Fruit fly (Drosophila melanogaster) whole organism, embryonic: ENCODE results near the gene CG1703.

Source experiments
- Abd-B ChIP-seq: fragments of 200-800 bp; sonication (Bioruptor generic); optimal IDR thresholded peaks from 2 replicates; lab custom pipeline; 2018; ENCODE audit warnings: missing biosample characterization, mild to moderate bottlenecking, missing genetic modification characterization, moderate library complexity
- Atf6 ChIP-seq: fragments of 200-800 bp; sonication (Bioruptor generic); IDR thresholded peaks from 2 replicates; pipeline ENCODE4 v1.3.6; 2022; ENCODE audit warnings: missing biosample characterization, missing genetic modification characterization
- CG10209 ChIP-seq: fragments of 200-800 bp; sonication (Bioruptor generic); optimal IDR thresholded peaks from 3 replicates; lab custom pipeline; 2017; ENCODE audit warnings: missing biosample characterization, mild to moderate bottlenecking, missing genetic modification characterization, missing genetic modification reagents
- CG10431 ChIP-seq: fragments of 200-800 bp; sonication (Bioruptor generic); optimal IDR thresholded peaks from 3 replicates; lab custom pipeline; 2018; ENCODE audit warnings: missing biosample characterization, mild to moderate bottlenecking, missing genetic modification characterization
- CG10959 ChIP-seq: fragments of 200-800 bp; sonication (Bioruptor generic); IDR thresholded peaks from 2 replicates; pipeline ENCODE4 v1.3.6; 2022; ENCODE audit warnings: missing biosample characterization, missing genetic modification characterization
- CG11247 ChIP-seq: fragments of 200-800 bp; sonication (Bioruptor generic); IDR thresholded peaks from 2 replicates; pipeline ENCODE4 v1.3.6; 2022; ENCODE audit warnings: missing biosample characterization, missing genetic modification characterization
- CG12104 ChIP-seq: fragments of 200-800 bp; sonication (Bioruptor generic); optimal IDR thresholded peaks from 3 replicates; lab custom pipeline; 2016; ENCODE audit warnings: missing biosample characterization, missing genetic modification characterization
- CG12236 ChIP-seq: fragments of 200-800 bp; sonication (Bioruptor generic); optimal IDR thresholded peaks from 2 replicates; lab custom pipeline; 2016; ENCODE audit warnings: missing biosample characterization, missing genetic modification characterization
- CG13424 ChIP-seq: fragments of 200-800 bp; sonication (Bioruptor generic); optimal IDR thresholded peaks from 2 replicates; lab custom pipeline; 2019; ENCODE audit warnings: missing biosample characterization, mild to moderate bottlenecking, missing genetic modification characterization, moderate library complexity
- CG15479 ChIP-seq: fragments of 200-800 bp; sonication (Bioruptor generic); optimal IDR thresholded peaks from 3 replicates; lab custom pipeline; 2019; ENCODE audit warnings: missing biosample characterization, mild to moderate bottlenecking, missing genetic modification characterization, moderate library complexity
- CG1647 ChIP-seq: fragments of 200-800 bp; sonication (Bioruptor generic); optimal IDR thresholded peaks from 3 replicates; lab custom pipeline; 2016; ENCODE audit warnings: missing biosample characterization, missing genetic modification characterization
- CG16815 ChIP-seq: fragments of 200-800 bp; sonication (Bioruptor generic); optimal IDR thresholded peaks from 3 replicates; lab custom pipeline; 2017; ENCODE audit warnings: missing biosample characterization, mild to moderate bottlenecking, missing genetic modification characterization
- CG18764 ChIP-seq: fragments of 200-800 bp; sonication (Bioruptor generic); optimal IDR thresholded peaks from 3 replicates; lab custom pipeline; 2016; ENCODE audit warnings: missing biosample characterization, missing genetic modification characterization
- CG2116 ChIP-seq: fragments of 200-800 bp; sonication (Bioruptor generic); optimal IDR thresholded peaks from 3 replicates; lab custom pipeline; 2018; ENCODE audit warnings: missing biosample characterization, mild to moderate bottlenecking, missing genetic modification characterization
- CG2120 ChIP-seq: fragments of 200-800 bp; sonication (Bioruptor generic); optimal IDR thresholded peaks from 3 replicates; lab custom pipeline; 2016; ENCODE audit warnings: missing biosample characterization, missing genetic modification characterization
- CG2129 ChIP-seq: fragments of 200-800 bp; sonication (Bioruptor generic); IDR thresholded peaks from 2 replicates; pipeline ENCODE4 v1.3.6; 2022; ENCODE audit warnings: missing biosample characterization, missing genetic modification characterization; ENCODE audit not compliant: partially characterized antibody
- CG3163 ChIP-seq: fragments of 200-800 bp; sonication (Bioruptor generic); optimal IDR thresholded peaks from 3 replicates; lab custom pipeline; 2016; ENCODE audit warnings: missing biosample characterization, missing genetic modification characterization
- CG3281 ChIP-seq: fragments of 200-800 bp; sonication (Bioruptor generic); optimal IDR thresholded peaks from 3 replicates; lab custom pipeline; 2017; ENCODE audit warnings: missing biosample characterization, mild to moderate bottlenecking, missing genetic modification characterization
- CG34376 ChIP-seq: fragments of 200-800 bp; sonication (Bioruptor generic); optimal IDR thresholded peaks from 2 replicates; lab custom pipeline; 2018; ENCODE audit warnings: missing biosample characterization, mild to moderate bottlenecking, missing genetic modification characterization
- CG34422 ChIP-seq: fragments of 200-800 bp; sonication (Bioruptor generic); IDR thresholded peaks from 3 replicates; pipeline ENCODE4 v1.3.6; 2022; ENCODE audit warnings: missing biosample characterization, missing genetic modification characterization
- CG3847 ChIP-seq: fragments of 200-800 bp; sonication (Bioruptor generic); IDR thresholded peaks from 2 replicates; pipeline ENCODE4 v1.3.6; 2022; ENCODE audit warnings: missing biosample characterization, missing genetic modification characterization
- CG7372 ChIP-seq: fragments of 200-800 bp; sonication (Bioruptor generic); IDR thresholded peaks from 2 replicates; pipeline ENCODE4 v1.3.6; 2022; ENCODE audit warnings: missing biosample characterization, missing genetic modification characterization
- CG7786 ChIP-seq: fragments of 200-800 bp; sonication (Bioruptor generic); optimal IDR thresholded peaks from 2 replicates; lab custom pipeline; 2016; ENCODE audit warnings: missing biosample characterization, missing genetic modification characterization
- CG9727 ChIP-seq: fragments of 200-800 bp; sonication (Bioruptor generic); optimal IDR thresholded peaks from 3 replicates; lab custom pipeline; 2017; ENCODE audit warnings: missing biosample characterization, mild to moderate bottlenecking, missing genetic modification characterization
- Jarid2 ChIP-seq: fragments of 200-800 bp; sonication (Bioruptor generic); optimal IDR thresholded peaks from 3 replicates; lab custom pipeline; 2017; ENCODE audit warnings: mild to moderate bottlenecking, missing biosample characterization, missing genetic modification reagents, missing genetic modification characterization
- Myb ChIP-seq: fragments of 200-800 bp; sonication (Bioruptor generic); optimal IDR thresholded peaks from 2 replicates; lab custom pipeline; 2016; ENCODE audit warnings: missing biosample characterization, missing genetic modification characterization
- NFAT ChIP-seq: fragments of 200-800 bp; sonication (Bioruptor generic); IDR thresholded peaks from 2 replicates; pipeline ENCODE4 v1.3.6; 2022; ENCODE audit warnings: missing biosample characterization, missing genetic modification characterization
- NfI ChIP-seq: fragments of 200-800 bp; sonication (Bioruptor generic); optimal IDR thresholded peaks from 3 replicates; lab custom pipeline; 2018; ENCODE audit warnings: missing biosample characterization, mild to moderate bottlenecking, missing genetic modification characterization, moderate library complexity
- Oaz ChIP-seq: fragments of 200-800 bp; sonication (Bioruptor generic); IDR thresholded peaks from 2 replicates; pipeline ENCODE4 v1.3.6; 2022; ENCODE audit warnings: missing biosample characterization, missing genetic modification characterization
- Side ChIP-seq: fragments of 200-800 bp; sonication (Bioruptor generic); optimal IDR thresholded peaks from 2 replicates; lab custom pipeline; 2016; ENCODE audit warnings: missing biosample characterization, missing genetic modification characterization
- Sry-β ChIP-seq: fragments of 200-800 bp; sonication (Bioruptor generic); optimal IDR thresholded peaks from 2 replicates; lab custom pipeline; 2018; ENCODE audit warnings: missing biosample characterization, mild to moderate bottlenecking, missing genetic modification characterization, moderate library complexity
- Xbp1 ChIP-seq: fragments of 200-800 bp; sonication (Bioruptor generic); optimal IDR thresholded peaks from 3 replicates; lab custom pipeline; 2016; ENCODE audit warnings: missing biosample characterization, mild to moderate bottlenecking, missing genetic modification characterization
- ase ChIP-seq: fragments of 200-800 bp; sonication (Bioruptor generic); IDR thresholded peaks from 3 replicates; pipeline ENCODE4 v1.3.6; 2022; ENCODE audit warnings: missing biosample characterization, missing genetic modification characterization
- bcd ChIP-seq: fragments of 200-800 bp; sonication (Bioruptor generic); optimal IDR thresholded peaks from 2 replicates; lab custom pipeline; 2017; ENCODE audit warnings: missing biosample characterization, mild to moderate bottlenecking, missing genetic modification characterization
- dm ChIP-seq: fragments of 200-800 bp; sonication (Bioruptor generic); optimal IDR thresholded peaks from 3 replicates; lab custom pipeline; 2016; ENCODE audit warnings: missing biosample characterization, missing genetic modification characterization
- esg ChIP-seq: fragments of 200-800 bp; sonication (Bioruptor generic); conservative IDR thresholded peaks from 2 replicates; pipeline ENCODE4 v1.3.6; 2022; ENCODE audit warnings: missing biosample characterization, missing genetic modification characterization
- eve ChIP-seq, 2 experiments: fragments of >200 bp; optimal IDR thresholded peaks; 2 replicates each; lab custom pipeline; 2017; ENCODE audit warnings: missing biosample characterization in 2 of 2, missing genetic modification characterization in 2 of 2
- ftz-f1 ChIP-seq: fragments of 200-800 bp; sonication (Bioruptor generic); optimal IDR thresholded peaks from 2 replicates; lab custom pipeline; 2016; ENCODE audit warnings: missing biosample characterization, missing genetic modification characterization
- ham ChIP-seq: fragments of 200-800 bp; sonication (Bioruptor generic); IDR thresholded peaks from 2 replicates; pipeline ENCODE4 v1.3.6; 2022; ENCODE audit warnings: missing biosample characterization, missing genetic modification characterization
- mam ChIP-seq: fragments of 200-800 bp; sonication (Bioruptor generic); optimal IDR thresholded peaks from 3 replicates; lab custom pipeline; 2016; ENCODE audit warnings: missing biosample characterization, missing genetic modification characterization
- pfk ChIP-seq: fragments of 200-800 bp; sonication (Bioruptor generic); optimal IDR thresholded peaks from 2 replicates; lab custom pipeline; 2018; ENCODE audit warnings: missing biosample characterization, mild to moderate bottlenecking, missing genetic modification characterization, moderate library complexity
- pita ChIP-seq: fragments of 200-800 bp; sonication (Bioruptor generic); optimal IDR thresholded peaks from 2 replicates; lab custom pipeline; 2017; ENCODE audit warnings: missing biosample characterization, mild to moderate bottlenecking, missing genetic modification characterization
- pum ChIP-seq: fragments of 200-800 bp; sonication (Bioruptor generic); optimal IDR thresholded peaks from 2 replicates; lab custom pipeline; 2016; ENCODE audit warnings: missing biosample characterization, missing genetic modification characterization
- sd ChIP-seq: fragments of 200-800 bp; sonication (Bioruptor generic); optimal IDR thresholded peaks from 3 replicates; lab custom pipeline; 2018; ENCODE audit warnings: missing biosample characterization, mild to moderate bottlenecking, missing genetic modification characterization, moderate library complexity
- so ChIP-seq: fragments of 200-800 bp; sonication (Bioruptor generic); IDR thresholded peaks from 3 replicates; pipeline ENCODE4 v1.3.6; 2022; ENCODE audit warnings: missing biosample characterization, missing genetic modification characterization
- sqz ChIP-seq: fragments of 200-800 bp; sonication (Bioruptor generic); optimal IDR thresholded peaks from 3 replicates; lab custom pipeline; 2018; ENCODE audit warnings: missing biosample characterization, mild to moderate bottlenecking, missing genetic modification characterization
- toy ChIP-seq: fragments of 200-800 bp; sonication (Bioruptor generic); IDR thresholded peaks from 2 replicates; pipeline ENCODE4 v1.3.6; 2022; ENCODE audit warnings: missing biosample characterization, missing genetic modification characterization
- trem ChIP-seq: fragments of 200-800 bp; optimal IDR thresholded peaks from 3 replicates; lab custom pipeline; 2019; ENCODE audit warnings: missing biosample characterization, mild to moderate bottlenecking, missing genetic modification characterization, moderate library complexity
- tup ChIP-seq: fragments of 200-800 bp; sonication (Bioruptor generic); optimal IDR thresholded peaks from 2 replicates; lab custom pipeline; 2016; ENCODE audit warnings: missing biosample characterization, mild to moderate bottlenecking, missing genetic modification characterization, moderate library complexity

CG1703 gene

dm6 chrX:11621866-11622648 is 10.3 kb downstream of the CG1703 start, which contains the start of gene Ptp10D (continued):
- TF ChIP-seq tup (GFP tag; lab: Kevin White, UChicago) (no peak), CG7786 (GFP tag; lab: Kevin White, UChicago) (no peak), eve (GFP tag; optimal IDR thresholded peaks at IDR 0.05; lab: Kevin White, UChicago) (no peak), CG34376 (GFP tag; lab: Kevin White, UChicago) (peak; percentile 45), Myb (GFP tag; lab: Kevin White, UChicago) (peak; percentile 92), CG18764 (no peak), CG3163 (GFP tag; lab: Kevin White, UChicago) (peak; percentile 5), Xbp1 (GFP tag; lab: Kevin White, UChicago) (no peak), pfk (peak; percentile 56), pita (no peak), so (peak; percentile 52; the same call in 1 of the 3 replicates), ftz-f1 (GFP tag; lab: Kevin White, UChicago) (peak; percentile 57), CG2116 (GFP tag; lab: Kevin White, UChicago) (no peak), esg (no peak), CG10209 (GFP tag; lab: Kevin White, UChicago) (no peak), CG34422 (GFP tag; lab: Robert Waterston, UW) (peak; percentile 38; the same call in 1 of the 3 replicates), CG10959 (GFP tag; lab: Robert Waterston, UW) (no peak), ham (GFP tag; lab: Robert Waterston, UW) (no peak), Jarid2 (GFP tag; lab: Kevin White, UChicago) (peak; percentile 97), mam (GFP tag; lab: Kevin White, UChicago) (no peak), NfI (peak; percentile 6), CG12236 (GFP tag; lab: Kevin White, UChicago) (no peak), CG12104 (GFP tag; lab: Kevin White, UChicago) (no peak), Atf6 (GFP tag; lab: Robert Waterston, UW) (no peak), CG3847 (GFP tag; lab: Robert Waterston, UW) (no peak), Abd-B (GFP tag; lab: Kevin White, UChicago) (no peak), NFAT (GFP tag; lab: Robert Waterston, UW) (peak; percentile 51; the same call in 1 of the 2 replicates), CG16815 (no peak), sd (tag; lab: Kevin White, UChicago) (peak; percentile 58), sqz (GFP tag; lab: Kevin White, UChicago) (peak; percentile 85), Side (GFP tag; lab: Kevin White, UChicago) (no peak), CG13424 (tag; lab: Kevin White, UChicago) (no peak), dm (GFP tag; lab: Kevin White, UChicago) (no peak), CG2120 (GFP tag; lab: Kevin White, UChicago) (no peak), trem (tag; lab: Kevin White, UChicago) (no peak), Oaz (GFP tag; lab: Robert Waterston, UW) (no peak), ase (GFP tag; lab: Robert Waterston, UW) (no peak), pum (GFP tag; lab: Kevin White, UChicago) (no peak), CG11247 (peak; percentile 39), bcd (GFP tag; lab: Kevin White, UChicago) (no peak), CG10431 (no peak), toy (GFP tag; lab: Robert Waterston, UW) (no peak), Sry-β (GFP tag; lab: Kevin White, UChicago) (no peak), CG1647 (GFP tag; lab: Kevin White, UChicago) (no peak), CG2129 (GFP tag; lab: Robert Waterston, UW) (0 out of 2 replicates have a peak, but pooled peaks have one; percentile 14), CG3281 (GFP tag; lab: Kevin White, UChicago) (no peak), CG7372 (GFP tag; lab: Robert Waterston, UW) (no peak), CG15479 (GFP tag; lab: Kevin White, UChicago) (no peak), CG9727 (no peak)
